Worm (Caenorhabditis elegans) whole organism, L1 larva: ENCODE measurements around the gene natc-1.

Source experiments
- ama-1 ChIP-seq: fragments of 150-350 bp; optimal IDR thresholded peaks from 2 replicates; lab custom pipeline; 2014
- ceh-82 ChIP-seq, 3 experiments: fragments of 150-350 bp in 1 of 3; sonication (generic microtip) in 2 of 3; optimal IDR thresholded peaks; 2 replicates each; lab custom pipeline; 2014 to 2017; ENCODE audit warnings: missing biosample characterization in 3 of 3, missing genetic modification characterization in 3 of 3
- ces-1 ChIP-seq: fragments of 150-350 bp; optimal IDR thresholded peaks from 2 replicates; lab custom pipeline; 2014; ENCODE audit warnings: missing biosample characterization, missing genetic modification reagents, missing genetic modification characterization
- elt-2 ChIP-seq: sonication (generic microtip); optimal IDR thresholded peaks from 2 replicates; lab custom pipeline; 2016; ENCODE audit warnings: missing genetic modification characterization, mild to moderate bottlenecking, inconsistent platforms, missing compliant biosample characterization, missing genetic modification reagents
- ets-5 ChIP-seq: fragments of 200-800 bp; sonication (Bioruptor generic); IDR thresholded peaks from 2 replicates; pipeline ENCODE4 v1.3.6; 2022; ENCODE audit warnings: missing genetic modification characterization, missing compliant biosample characterization
- fos-1 ChIP-seq: fragments of 150-350 bp; optimal IDR thresholded peaks from 2 replicates; lab custom pipeline; 2014; ENCODE audit warnings: missing biosample characterization, missing genetic modification characterization
- mep-1 ChIP-seq: fragments of 150-350 bp; optimal IDR thresholded peaks from 2 replicates; lab custom pipeline; 2014; ENCODE audit warnings: missing biosample characterization, missing genetic modification characterization
- nhr-11 ChIP-seq: fragments of 150-350 bp; optimal IDR thresholded peaks from 2 replicates; lab custom pipeline; 2014; ENCODE audit warnings: missing biosample characterization, missing genetic modification characterization
- snpc-4 ChIP-seq: fragments of 150-350 bp; optimal IDR thresholded peaks from 2 replicates; lab custom pipeline; 2014; ENCODE audit warnings: missing biosample characterization, missing genetic modification characterization
- sox-4 ChIP-seq: sonication (generic microtip); optimal IDR thresholded peaks from 2 replicates; lab custom pipeline; 2016; ENCODE audit warnings: missing genetic modification characterization, missing compliant biosample characterization
- sptf-1 ChIP-seq: fragments of 150-350 bp; optimal IDR thresholded peaks from 2 replicates; lab custom pipeline; 2014; ENCODE audit warnings: missing biosample characterization, missing genetic modification characterization

DNA sequence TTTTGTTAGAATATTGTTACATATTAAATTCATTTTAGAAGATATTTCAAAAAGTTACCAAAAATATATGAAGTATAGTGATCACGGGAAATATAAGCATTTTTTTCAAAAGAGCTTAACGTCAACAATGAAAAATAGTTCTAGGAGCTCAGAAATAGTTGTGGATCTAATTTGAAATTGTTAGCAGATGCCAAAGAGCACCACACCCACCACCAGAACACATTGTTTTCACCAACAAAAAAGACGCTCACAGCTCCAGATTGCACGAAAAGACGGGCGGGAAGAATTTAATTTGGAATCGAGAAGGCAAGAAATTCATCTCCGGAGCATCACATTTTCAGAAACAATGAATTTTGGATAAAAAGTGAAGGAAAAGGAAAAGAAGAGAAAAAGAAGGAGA lies 8.7 kb downstream of the natc-1 start, which contains the start of gene gplb-1:
- TF ChIP-seq snpc-4 (tag; lab: Kevin White, UChicago) (no peak), ces-1 (no peak), sox-4 (tag; lab: Kevin White, UChicago) (no peak), ama-1 (lab: Kevin White, UChicago) (no peak), fos-1 (tag; lab: Kevin White, UChicago) (no peak), mep-1 (tag; lab: Kevin White, UChicago) (no peak), sptf-1 (tag; lab: Kevin White, UChicago) (no peak), nhr-11 (tag; lab: Kevin White, UChicago) (no peak), elt-2 (tag; lab: Kevin White, UChicago) (no peak), ets-5 (GFP tag; lab: Robert Waterston, UW) (no peak), ceh-82 (tag; optimal IDR thresholded peaks at IDR 0.05; lab: Kevin White, UChicago) (no peak)
